Worm (Caenorhabditis elegans): ENCODE measurements around the gene odr-10.

ce11 chrX:6889374-6889773 is 23.6 kb upstream of the odr-10 start, which contains the start of gene unc-6:
- TF ChIP-seq mdl-1 (tag; optimal IDR thresholded peaks at IDR 0.05), result no peak
- TF ChIP-seq skn-1 (tag; optimal IDR thresholded peaks at IDR 0.05), result no peak
- no peak for TF ChIP-seq pha-4 (GFP tag; IDR thresholded peaks at IDR 0.05)
- no peak for TF ChIP-seq pha-4 (tag; optimal IDR thresholded peaks at IDR 0.05)
- TF ChIP-seq fkh-10 (GFP tag; optimal IDR thresholded peaks at IDR 0.05), result no peak
- no peak for TF ChIP-seq nhr-25 (tag; optimal IDR thresholded peaks at IDR 0.05; ENCODE audit: borderline replicate concordance, insufficient read depth)
- TF ChIP-seq pqm-1 (tag; optimal IDR thresholded peaks at IDR 0.05), result no peak
- no peak for TF ChIP-seq nhr-76 (tag; optimal IDR thresholded peaks at IDR 0.05)
- TF ChIP-seq ceh-32 (tag; optimal IDR thresholded peaks at IDR 0.05; ENCODE audit: poor library complexity), result no peak
- no peak for TF ChIP-seq snpc-4 (tag; optimal IDR thresholded peaks at IDR 0.05)
- TF ChIP-seq lin-15B (tag; optimal IDR thresholded peaks at IDR 0.05), result no peak
- no peak for TF ChIP-seq ZK546.5 (tag; optimal IDR thresholded peaks at IDR 0.05)
- no peak for TF ChIP-seq lin-13 (GFP tag; optimal IDR thresholded peaks at IDR 0.05)
- no peak for TF ChIP-seq tra-1 (GFP tag; IDR thresholded peaks at IDR 0.05)

Measured in whole organism, L4 larva.